Fruit fly (Drosophila melanogaster): ENCODE measurements around the gene mbo.

- TF ChIP-seq CG8478 (optimal IDR thresholded peaks at IDR 0.05) (no peak), CTCF (optimal IDR thresholded peaks at IDR 0.05) (no peak)
These were observed 38.0 kb upstream of the mbo start for dm6 chr3R:12716894-12717293.

Measured in S2 (cell line).